Fruit fly (Drosophila melanogaster) whole organism, embryonic: ENCODE data around the gene yellow-b.

Experiments
- Adf1 ChIP-seq: fragments of 200-800 bp; sonication (Bioruptor generic); IDR thresholded peaks from 2 replicates; pipeline ENCODE4 v1.3.6; 2022; ENCODE audit warnings: missing biosample characterization, missing genetic modification characterization
- Atf3 ChIP-seq: fragments of 200-800 bp; sonication (Bioruptor generic); optimal IDR thresholded peaks from 3 replicates; lab custom pipeline; 2016; ENCODE audit warnings: missing biosample characterization, missing genetic modification characterization
- Bteb2 ChIP-seq: fragments of 200-800 bp; sonication (Bioruptor generic); optimal IDR thresholded peaks from 2 replicates; lab custom pipeline; 2016; ENCODE audit warnings: missing biosample characterization, missing genetic modification characterization
- C15 ChIP-seq: fragments of 200-800 bp; sonication (Bioruptor generic); IDR thresholded peaks from 3 replicates; pipeline ENCODE4 v1.3.6; 2022; ENCODE audit warnings: missing biosample characterization, missing genetic modification characterization
- CG10209 ChIP-seq: fragments of 200-800 bp; sonication (Bioruptor generic); optimal IDR thresholded peaks from 3 replicates; lab custom pipeline; 2017; ENCODE audit warnings: missing biosample characterization, mild to moderate bottlenecking, missing genetic modification characterization, missing genetic modification reagents
- CG1024 ChIP-seq: fragments of 200-800 bp; sonication (Bioruptor generic); IDR thresholded peaks from 2 replicates; pipeline ENCODE4 v1.3.6; 2022; ENCODE audit warnings: missing biosample characterization, missing genetic modification characterization
- CG10274 ChIP-seq: fragments of 200-800 bp; sonication (Bioruptor generic); optimal IDR thresholded peaks from 3 replicates; lab custom pipeline; 2017; ENCODE audit warnings: missing biosample characterization, mild to moderate bottlenecking, missing genetic modification characterization
- CG10979 ChIP-seq: fragments of 200-800 bp; sonication (Bioruptor generic); optimal IDR thresholded peaks from 2 replicates; lab custom pipeline; 2018; ENCODE audit warnings: missing biosample characterization, mild to moderate bottlenecking, missing genetic modification characterization, moderate library complexity
- CG14014 ChIP-seq: fragments of 200-800 bp; sonication (Bioruptor generic); IDR thresholded peaks from 2 replicates; pipeline ENCODE4 v1.3.6; 2022; ENCODE audit warnings: missing biosample characterization, missing genetic modification characterization
- CG14860 ChIP-seq: fragments of 200-800 bp; sonication (Bioruptor generic); IDR thresholded peaks from 3 replicates; pipeline ENCODE4 v1.3.6; 2022; ENCODE audit warnings: missing biosample characterization, missing genetic modification characterization; ENCODE audit not compliant: partially characterized antibody
- CG15601 ChIP-seq: fragments of 200-800 bp; sonication (Bioruptor generic); optimal IDR thresholded peaks from 3 replicates; lab custom pipeline; 2019; ENCODE audit warnings: missing biosample characterization, mild to moderate bottlenecking, missing genetic modification characterization, moderate library complexity
- CG1603 ChIP-seq: fragments of 200-800 bp; sonication (Bioruptor generic); optimal IDR thresholded peaks from 2 replicates; lab custom pipeline; 2019; ENCODE audit warnings: missing biosample characterization, mild to moderate bottlenecking, missing genetic modification characterization, moderate library complexity
- CG17186 ChIP-seq: fragments of 200-800 bp; sonication (Bioruptor generic); optimal IDR thresholded peaks from 3 replicates; lab custom pipeline; 2017; ENCODE audit warnings: missing biosample characterization, missing genetic modification reagents, missing genetic modification characterization
- CG17802 ChIP-seq: fragments of 200-800 bp; sonication (Bioruptor generic); optimal IDR thresholded peaks from 2 replicates; lab custom pipeline; 2018; ENCODE audit warnings: missing biosample characterization, mild to moderate bottlenecking, missing genetic modification characterization, moderate library complexity
- CG2116 ChIP-seq: fragments of 200-800 bp; sonication (Bioruptor generic); optimal IDR thresholded peaks from 3 replicates; lab custom pipeline; 2018; ENCODE audit warnings: missing biosample characterization, mild to moderate bottlenecking, missing genetic modification characterization
- CG2129 ChIP-seq: fragments of 200-800 bp; sonication (Bioruptor generic); IDR thresholded peaks from 2 replicates; pipeline ENCODE4 v1.3.6; 2022; ENCODE audit warnings: missing biosample characterization, missing genetic modification characterization; ENCODE audit not compliant: partially characterized antibody
- CG30020 ChIP-seq: fragments of 200-800 bp; optimal IDR thresholded peaks from 2 replicates; lab custom pipeline; 2019; ENCODE audit warnings: missing biosample characterization, mild to moderate bottlenecking, missing genetic modification characterization, moderate library complexity
- CG31388 ChIP-seq: fragments of 200-800 bp; sonication (Bioruptor generic); optimal IDR thresholded peaks from 2 replicates; lab custom pipeline; 2016; ENCODE audit warnings: missing biosample characterization, missing genetic modification characterization
- CG3163 ChIP-seq: fragments of 200-800 bp; sonication (Bioruptor generic); optimal IDR thresholded peaks from 3 replicates; lab custom pipeline; 2016; ENCODE audit warnings: missing biosample characterization, missing genetic modification characterization
- CG33557 ChIP-seq: fragments of 200-800 bp; sonication (Bioruptor generic); optimal IDR thresholded peaks from 2 replicates; lab custom pipeline; 2019; ENCODE audit warnings: missing biosample characterization, mild to moderate bottlenecking, missing genetic modification characterization, moderate library complexity
- CG5245 ChIP-seq: fragments of 200-800 bp; sonication (Bioruptor generic); optimal IDR thresholded peaks from 3 replicates; lab custom pipeline; 2016; ENCODE audit warnings: missing biosample characterization, missing genetic modification characterization
- CG6683 ChIP-seq: fragments of 200-800 bp; sonication (Bioruptor generic); optimal IDR thresholded peaks from 2 replicates; lab custom pipeline; 2017; ENCODE audit warnings: missing biosample characterization, mild to moderate bottlenecking, missing genetic modification characterization, missing genetic modification reagents
- Dad ChIP-seq: fragments of 200-800 bp; sonication (Bioruptor generic); optimal IDR thresholded peaks from 3 replicates; lab custom pipeline; 2016; ENCODE audit warnings: missing biosample characterization, missing genetic modification characterization
- Doc3 ChIP-seq: fragments of 200-800 bp; sonication (Bioruptor generic); IDR thresholded peaks from 3 replicates; pipeline ENCODE4 v1.3.6; 2022; ENCODE audit warnings: missing biosample characterization, missing genetic modification characterization; ENCODE audit not compliant: partially characterized antibody
- Elba2 ChIP-seq: fragments of 200-800 bp; sonication (Bioruptor generic); optimal IDR thresholded peaks from 3 replicates; lab custom pipeline; 2016; ENCODE audit warnings: missing biosample characterization, missing genetic modification characterization
- Max ChIP-seq: fragments of 200-800 bp; sonication (Bioruptor generic); optimal IDR thresholded peaks from 2 replicates; lab custom pipeline; 2016; ENCODE audit warnings: missing biosample characterization, mild to moderate bottlenecking, missing genetic modification characterization
- Scr ChIP-seq: fragments of 200-800 bp; sonication (Bioruptor generic); IDR thresholded peaks from 2 replicates; pipeline ENCODE4 v1.3.6; 2022; ENCODE audit warnings: missing biosample characterization, missing genetic modification characterization; ENCODE audit not compliant: partially characterized antibody
- Spps ChIP-seq: fragments of 200-800 bp; sonication (Bioruptor generic); optimal IDR thresholded peaks from 2 replicates; lab custom pipeline; 2018; ENCODE audit warnings: missing biosample characterization, mild to moderate bottlenecking, missing genetic modification characterization
- Taf1 ChIP-seq: fragments of 200-800 bp; sonication (Bioruptor generic); IDR thresholded peaks from 2 replicates; pipeline ENCODE4 v1.3.6; 2022; ENCODE audit warnings: missing biosample characterization, missing genetic modification characterization
- ab ChIP-seq: fragments of 200-800 bp; sonication (Bioruptor generic); optimal IDR thresholded peaks from 2 replicates; lab custom pipeline; 2016; ENCODE audit warnings: missing biosample characterization, missing genetic modification characterization
- ara ChIP-seq: fragments of 200-800 bp; sonication (Bioruptor generic); IDR thresholded peaks from 2 replicates; pipeline ENCODE4 v1.3.6; 2022; ENCODE audit warnings: missing biosample characterization, missing genetic modification characterization
- az2 ChIP-seq: fragments of 200-800 bp; sonication (Bioruptor generic); optimal IDR thresholded peaks from 3 replicates; lab custom pipeline; 2016; ENCODE audit warnings: missing biosample characterization, missing genetic modification characterization
- bcd ChIP-seq: fragments of 200-800 bp; sonication (Bioruptor generic); optimal IDR thresholded peaks from 2 replicates; lab custom pipeline; 2017; ENCODE audit warnings: missing biosample characterization, mild to moderate bottlenecking, missing genetic modification characterization
- crp ChIP-seq, 2 experiments: fragments of 200-800 bp; sonication (Bioruptor generic); optimal IDR thresholded peaks; 2 replicates in 1 of 2; 3 replicates in 1 of 2; lab custom pipeline; 2017; ENCODE audit warnings: missing biosample characterization in 2 of 2, missing genetic modification characterization in 2 of 2, mild to moderate bottlenecking in 1 of 2, moderate library complexity in 1 of 2
- cwo ChIP-seq: fragments of 200-800 bp; sonication (Bioruptor generic); optimal IDR thresholded peaks from 3 replicates; lab custom pipeline; 2017; ENCODE audit warnings: missing biosample characterization, missing genetic modification characterization, mild to moderate bottlenecking, moderate library complexity, missing genetic modification reagents
- dysf ChIP-seq: fragments of 200-800 bp; sonication (Bioruptor generic); IDR thresholded peaks from 3 replicates; pipeline ENCODE4 v1.3.6; 2022; ENCODE audit warnings: missing biosample characterization, missing genetic modification characterization
- emc ChIP-seq: fragments of 200-800 bp; sonication (Bioruptor generic); optimal IDR thresholded peaks from 2 replicates; lab custom pipeline; 2016; ENCODE audit warnings: missing biosample characterization, missing genetic modification characterization
- gro ChIP-seq: fragments of 200-800 bp; sonication (Bioruptor generic); optimal IDR thresholded peaks from 2 replicates; lab custom pipeline; 2016; ENCODE audit warnings: missing biosample characterization, missing genetic modification characterization
- hbn ChIP-seq: fragments of 200-800 bp; sonication (Bioruptor generic); IDR thresholded peaks from 2 replicates; pipeline ENCODE4 v1.3.6; 2022; ENCODE audit warnings: missing biosample characterization, missing genetic modification characterization; ENCODE audit not compliant: partially characterized antibody
- her ChIP-seq: fragments of 200-800 bp; sonication (Bioruptor generic); optimal IDR thresholded peaks from 2 replicates; lab custom pipeline; 2016; ENCODE audit warnings: missing biosample characterization, missing genetic modification characterization
- jing ChIP-seq: fragments of 200-800 bp; sonication (Bioruptor generic); optimal IDR thresholded peaks from 2 replicates; lab custom pipeline; 2018; ENCODE audit warnings: missing biosample characterization, mild to moderate bottlenecking, missing genetic modification characterization
- knrl ChIP-seq: fragments of 200-800 bp; sonication (Bioruptor generic); IDR thresholded peaks from 3 replicates; pipeline ENCODE4 v1.3.6; 2022; ENCODE audit warnings: missing biosample characterization, missing genetic modification characterization; ENCODE audit not compliant: partially characterized antibody
- mirr ChIP-seq: fragments of 200-800 bp; sonication (Bioruptor generic); optimal IDR thresholded peaks from 3 replicates; lab custom pipeline; 2018; ENCODE audit warnings: missing biosample characterization, mild to moderate bottlenecking, missing genetic modification characterization
- pzg ChIP-seq: fragments of 200-800 bp; sonication (Bioruptor generic); optimal IDR thresholded peaks from 3 replicates; lab custom pipeline; 2018; ENCODE audit warnings: missing biosample characterization, mild to moderate bottlenecking, missing genetic modification characterization, moderate library complexity
- run ChIP-seq: fragments of 200-800 bp; sonication (Bioruptor generic); optimal IDR thresholded peaks from 3 replicates; lab custom pipeline; 2018; ENCODE audit warnings: missing biosample characterization, mild to moderate bottlenecking, missing genetic modification characterization
- trem ChIP-seq: fragments of 200-800 bp; optimal IDR thresholded peaks from 3 replicates; lab custom pipeline; 2019; ENCODE audit warnings: missing biosample characterization, mild to moderate bottlenecking, missing genetic modification characterization, moderate library complexity

yellow-b gene

dm6 chr2L:16719643-16720515 lies 34.3 kb upstream of the yellow-b start, which contains the start of gene Cyt-c-p (continued):
- TF ChIP-seq CG10274 (GFP tag; lab: Kevin White, UChicago) (no peak), C15 (GFP tag; lab: Robert Waterston, UW) (no peak), ara (no peak), CG2116 (peak; percentile 76), CG10209 (GFP tag; lab: Kevin White, UChicago) (peak; percentile 33), trem (peak; percentile 76), Taf1 (GFP tag; lab: Robert Waterston, UW) (no peak), ab (GFP tag; lab: Kevin White, UChicago) (no peak), pzg (GFP tag; lab: Kevin White, UChicago) (peak; percentile 93), crp (GFP tag; optimal IDR thresholded peaks at IDR 0.05; lab: Kevin White, UChicago) (no peak), CG14014 (no peak), CG31388 (GFP tag; lab: Kevin White, UChicago) (no peak), CG10979 (tag; lab: Kevin White, UChicago) (no peak), CG1603 (peak; percentile 55), dysf (GFP tag; lab: Robert Waterston, UW) (peak; percentile 12; the same call in 1 of the 3 replicates), CG30020 (tag; lab: Kevin White, UChicago) (peak; percentile 44), CG3163 (GFP tag; lab: Kevin White, UChicago) (no peak), Max (GFP tag; lab: Kevin White, UChicago) (peak; percentile 28), Dad (peak; percentile 50), Elba2 (GFP tag; lab: Kevin White, UChicago) (no peak), CG5245 (no peak), CG17186 (GFP tag; lab: Kevin White, UChicago) (peak; percentile 87), CG14860 (GFP tag; lab: Robert Waterston, UW) (peak; percentile 17; the same call in 1 of the 3 replicates), Bteb2 (GFP tag; lab: Kevin White, UChicago) (peak; percentile 9), Doc3 (GFP tag; lab: Robert Waterston, UW) (peak; percentile 47; the same call in 1 of the 3 replicates), emc (GFP tag; lab: Kevin White, UChicago) (no peak), CG17802 (tag; lab: Kevin White, UChicago) (no peak), CG2129 (0 out of 2 replicates have a peak, but pooled peaks have one; percentile 18), bcd (peak; percentile 6), her (peak; percentile 11), CG33557 (GFP tag; lab: Kevin White, UChicago) (peak; percentile 16), CG15601 (tag; lab: Kevin White, UChicago) (peak; percentile 57), az2 (GFP tag; lab: Kevin White, UChicago) (no peak)

dm6 chr2L:16720707-16721700 lies 33.1 kb upstream of the yellow-b start:
- peak; percentile 85 for TF ChIP-seq Elba2 (GFP tag; lab: Kevin White, UChicago)
- TF ChIP-seq jing (GFP tag; lab: Kevin White, UChicago) = peak; percentile 85
- no peak for TF ChIP-seq Scr (GFP tag; lab: Robert Waterston, UW)
- no peak for TF ChIP-seq CG33557 (GFP tag; lab: Kevin White, UChicago)
- TF ChIP-seq CG1024 (GFP tag; lab: Robert Waterston, UW) = peak; percentile 83
- TF ChIP-seq hbn (GFP tag; lab: Robert Waterston, UW) = no peak
- peak; percentile 86 for TF ChIP-seq cwo (GFP tag; lab: Kevin White, UChicago)
- peak; percentile 67 for TF ChIP-seq Atf3
- peak; percentile 82 for TF ChIP-seq CG6683 (GFP tag; lab: Kevin White, UChicago)
- no peak for TF ChIP-seq knrl (GFP tag; lab: Robert Waterston, UW)
- peak; percentile 67 for TF ChIP-seq Adf1 (GFP tag; lab: Robert Waterston, UW)
- TF ChIP-seq Spps = peak; percentile 91
- peak; percentile 25 for TF ChIP-seq gro (GFP tag; lab: Kevin White, UChicago)
- TF ChIP-seq run (tag; lab: Kevin White, UChicago) = peak; percentile 91
- TF ChIP-seq mirr (GFP tag; lab: Kevin White, UChicago) = peak; percentile 16
